Fruit fly (Drosophila melanogaster) whole organism, prepupa: ENCODE data around the gene eIF1.

ENCODE experiments used
- Blimp-1 ChIP-seq: fragments of 200-800 bp; sonication (Bioruptor generic); optimal IDR thresholded peaks from 3 replicates; lab custom pipeline; 2017; ENCODE audit warnings: missing biosample characterization, missing genetic modification characterization, mild to moderate bottlenecking, moderate library complexity, missing genetic modification reagents
- CG10631 ChIP-seq: fragments of 200-800 bp; sonication (Bioruptor generic); optimal IDR thresholded peaks from 2 replicates; lab custom pipeline; 2016; ENCODE audit warnings: missing biosample characterization, missing genetic modification characterization
- CG11294 ChIP-seq: fragments of 200-800 bp; sonication (Bioruptor generic); IDR thresholded peaks from 2 replicates; pipeline ENCODE4 v1.3.6; 2022; ENCODE audit warnings: missing biosample characterization, missing genetic modification characterization
- CG11762 ChIP-seq: fragments of 200-800 bp; sonication (Bioruptor generic); optimal IDR thresholded peaks from 3 replicates; lab custom pipeline; 2016; ENCODE audit warnings: missing biosample characterization, missing genetic modification characterization; ENCODE audit not compliant: insufficient read depth
- CG11902 ChIP-seq: fragments of 200-800 bp; sonication (Bioruptor generic); optimal IDR thresholded peaks from 3 replicates; lab custom pipeline; 2016; ENCODE audit warnings: missing biosample characterization, missing genetic modification characterization
- CG15336 ChIP-seq: fragments of 200-800 bp; sonication (Bioruptor generic); IDR thresholded peaks from 2 replicates; pipeline ENCODE4 v1.3.6; 2022; ENCODE audit warnings: missing biosample characterization, missing genetic modification characterization
- CG1621 ChIP-seq: fragments of 200-800 bp; sonication (Bioruptor generic); optimal IDR thresholded peaks from 3 replicates; lab custom pipeline; 2018; ENCODE audit warnings: missing biosample characterization, mild to moderate bottlenecking, missing genetic modification characterization
- CG16779 ChIP-seq: fragments of 200-800 bp; sonication (Bioruptor generic); optimal IDR thresholded peaks from 3 replicates; lab custom pipeline; 2017; ENCODE audit warnings: missing biosample characterization, mild to moderate bottlenecking, missing genetic modification characterization
- CG3032 ChIP-seq: fragments of 200-800 bp; optimal IDR thresholded peaks from 2 replicates; lab custom pipeline; 2019; ENCODE audit warnings: missing biosample characterization, mild to moderate bottlenecking, missing genetic modification characterization, moderate library complexity
- CG31627 ChIP-seq: fragments of 200-800 bp; sonication (Bioruptor generic); optimal IDR thresholded peaks from 3 replicates; lab custom pipeline; 2016; ENCODE audit warnings: missing biosample characterization, missing genetic modification characterization
- CG34406 ChIP-seq: fragments of 200-800 bp; sonication (Bioruptor generic); optimal IDR thresholded peaks from 3 replicates; lab custom pipeline; 2016; ENCODE audit warnings: missing biosample characterization, missing genetic modification characterization
- CG3919 ChIP-seq: fragments of 200-800 bp; sonication (Bioruptor generic); optimal IDR thresholded peaks from 3 replicates; lab custom pipeline; 2016; ENCODE audit warnings: missing biosample characterization, missing genetic modification characterization
- CG4318 ChIP-seq: fragments of 200-800 bp; sonication (Bioruptor generic); optimal IDR thresholded peaks from 3 replicates; lab custom pipeline; 2017; ENCODE audit warnings: missing biosample characterization, mild to moderate bottlenecking, missing genetic modification characterization
- CG6163 ChIP-seq: fragments of 200-800 bp; sonication (Bioruptor generic); IDR thresholded peaks from 3 replicates; pipeline ENCODE4 v1.3.6; 2022; ENCODE audit warnings: missing biosample characterization, missing genetic modification characterization
- CG6792 ChIP-seq: fragments of 200-800 bp; sonication (Bioruptor generic); optimal IDR thresholded peaks from 3 replicates; lab custom pipeline; 2016; ENCODE audit warnings: missing biosample characterization, missing genetic modification characterization
- CG7368 ChIP-seq: fragments of 200-800 bp; sonication (Bioruptor generic); optimal IDR thresholded peaks from 3 replicates; lab custom pipeline; 2016; ENCODE audit warnings: missing biosample characterization, missing genetic modification characterization
- CG8119 ChIP-seq: fragments of 200-800 bp; sonication (Bioruptor generic); IDR thresholded peaks from 3 replicates; pipeline ENCODE4 v1.3.6; 2022; ENCODE audit warnings: missing biosample characterization, missing genetic modification characterization
- CG8319 ChIP-seq: fragments of 200-800 bp; sonication (Bioruptor generic); optimal IDR thresholded peaks from 3 replicates; lab custom pipeline; 2016; ENCODE audit warnings: missing biosample characterization, missing genetic modification characterization
- CG8632 ChIP-seq: fragments of 200-800 bp; sonication (Bioruptor generic); optimal IDR thresholded peaks from 3 replicates; lab custom pipeline; 2016; ENCODE audit warnings: missing biosample characterization, missing genetic modification characterization
- CG9139 ChIP-seq: fragments of 200-800 bp; sonication (Bioruptor generic); optimal IDR thresholded peaks from 3 replicates; lab custom pipeline; 2017; ENCODE audit warnings: missing biosample characterization, mild to moderate bottlenecking, missing genetic modification characterization
- Eip75B ChIP-seq: fragments of 200-800 bp; sonication (Bioruptor generic); optimal IDR thresholded peaks from 3 replicates; lab custom pipeline; 2016; ENCODE audit warnings: missing biosample characterization, missing genetic modification characterization
- Eip78C ChIP-seq: fragments of 200-800 bp; sonication (Bioruptor generic); peaks from one replicate; lab custom pipeline; 2016; ENCODE audit warnings: missing biosample characterization, missing genetic modification characterization
- Eip93F ChIP-seq: fragments of 200-800 bp; sonication (Bioruptor generic); optimal IDR thresholded peaks from 2 replicates; lab custom pipeline; 2016; ENCODE audit warnings: missing biosample characterization, mild to moderate bottlenecking, missing genetic modification characterization
- Ets21C ChIP-seq: fragments of 200-800 bp; sonication (Bioruptor generic); optimal IDR thresholded peaks from 3 replicates; lab custom pipeline; 2016; ENCODE audit warnings: missing biosample characterization, missing genetic modification characterization
- Ets96B ChIP-seq: fragments of 200-800 bp; optimal IDR thresholded peaks from 2 replicates; lab custom pipeline; 2019; ENCODE audit warnings: missing biosample characterization, mild to moderate bottlenecking, missing genetic modification characterization, moderate library complexity
- Gug ChIP-seq: fragments of 200-800 bp; sonication (Bioruptor generic); IDR thresholded peaks from 2 replicates; pipeline ENCODE4 v1.3.6; 2022; ENCODE audit warnings: missing biosample characterization, missing genetic modification characterization
- Hr38 ChIP-seq: sonication (Bioruptor generic); optimal IDR thresholded peaks from 2 replicates; lab custom pipeline; 2016; ENCODE audit warnings: missing biosample characterization, missing genetic modification characterization
- Hr4 ChIP-seq: fragments of 200-800 bp; sonication (Bioruptor generic); optimal IDR thresholded peaks from 3 replicates; lab custom pipeline; 2016; ENCODE audit warnings: missing biosample characterization, missing genetic modification characterization
- Lpt ChIP-seq: fragments of 200-800 bp; sonication (Bioruptor generic); optimal IDR thresholded peaks from 3 replicates; lab custom pipeline; 2016; ENCODE audit warnings: missing biosample characterization, missing genetic modification characterization
- Met ChIP-seq: fragments of 200-800 bp; sonication (Bioruptor generic); optimal IDR thresholded peaks from 3 replicates; lab custom pipeline; 2016; ENCODE audit warnings: missing biosample characterization, missing genetic modification characterization
- OdsH ChIP-seq: fragments of 200-800 bp; sonication (Bioruptor generic); optimal IDR thresholded peaks from 3 replicates; lab custom pipeline; 2016; ENCODE audit warnings: missing biosample characterization, missing genetic modification characterization
- Smox ChIP-seq: fragments of 200-800 bp; sonication (Bioruptor generic); optimal IDR thresholded peaks from 3 replicates; lab custom pipeline; 2016; ENCODE audit warnings: missing biosample characterization, missing genetic modification characterization
- Sox102F ChIP-seq: fragments of 200-800 bp; sonication (Bioruptor generic); optimal IDR thresholded peaks from 2 replicates; lab custom pipeline; 2016; ENCODE audit warnings: missing biosample characterization, mild to moderate bottlenecking, missing genetic modification characterization
- Sox14 ChIP-seq: fragments of 200-800 bp; sonication (Bioruptor generic); optimal IDR thresholded peaks from 3 replicates; lab custom pipeline; 2016; ENCODE audit warnings: missing biosample characterization, missing genetic modification characterization
- Sox15 ChIP-seq: fragments of 200-800 bp; sonication (Bioruptor generic); optimal IDR thresholded peaks from 3 replicates; lab custom pipeline; 2016; ENCODE audit warnings: missing biosample characterization, missing genetic modification characterization
- achi ChIP-seq: fragments of 200-800 bp; sonication (Bioruptor generic); optimal IDR thresholded peaks from 3 replicates; lab custom pipeline; 2016; ENCODE audit warnings: missing biosample characterization, missing genetic modification characterization
- acj6 ChIP-seq: fragments of 200-800 bp; sonication (Bioruptor generic); optimal IDR thresholded peaks from 3 replicates; lab custom pipeline; 2016; ENCODE audit warnings: missing biosample characterization, missing genetic modification characterization
- cyc ChIP-seq: fragments of 200-800 bp; sonication (Bioruptor generic); optimal IDR thresholded peaks from 3 replicates; lab custom pipeline; 2016; ENCODE audit warnings: missing biosample characterization, missing genetic modification characterization
- dac ChIP-seq: fragments of 200-800 bp; sonication (Bioruptor generic); optimal IDR thresholded peaks from 2 replicates; lab custom pipeline; 2017; ENCODE audit warnings: missing biosample characterization, mild to moderate bottlenecking, missing genetic modification characterization
- eg ChIP-seq: fragments of 200-800 bp; sonication (Bioruptor generic); IDR thresholded peaks from 3 replicates; pipeline ENCODE4 v1.3.6; 2022; ENCODE audit warnings: missing biosample characterization, missing genetic modification characterization
- esn ChIP-seq: fragments of 200-800 bp; sonication (Bioruptor generic); optimal IDR thresholded peaks from 2 replicates; lab custom pipeline; 2016; ENCODE audit warnings: missing biosample characterization, mild to moderate bottlenecking, missing genetic modification characterization, moderate library complexity
- fd59A ChIP-seq: fragments of 200-800 bp; sonication (Bioruptor generic); optimal IDR thresholded peaks from 2 replicates; lab custom pipeline; 2017; ENCODE audit warnings: missing biosample characterization, mild to moderate bottlenecking, missing genetic modification characterization, missing genetic modification reagents
- fd85E ChIP-seq: fragments of 200-800 bp; sonication (Bioruptor generic); optimal IDR thresholded peaks from 3 replicates; lab custom pipeline; 2016; ENCODE audit warnings: missing biosample characterization, missing genetic modification characterization
- fkh ChIP-seq: fragments of 200-800 bp; sonication (Bioruptor generic); optimal IDR thresholded peaks from 3 replicates; lab custom pipeline; 2017; ENCODE audit warnings: missing biosample characterization, mild to moderate bottlenecking, missing genetic modification characterization, moderate library complexity
- lz ChIP-seq: fragments of 200-800 bp; sonication (Bioruptor generic); optimal IDR thresholded peaks from 3 replicates; lab custom pipeline; 2016; ENCODE audit warnings: missing biosample characterization, missing genetic modification characterization
- pdm3 ChIP-seq: fragments of 200-800 bp; sonication (Bioruptor generic); optimal IDR thresholded peaks from 3 replicates; lab custom pipeline; 2016; ENCODE audit warnings: missing biosample characterization, missing genetic modification characterization
- salr ChIP-seq, 2 experiments: fragments of 200-800 bp; sonication (Bioruptor generic); optimal IDR thresholded peaks; 3 replicates each; lab custom pipeline; 2016 to 2018; ENCODE audit warnings: missing biosample characterization in 2 of 2, missing genetic modification characterization in 2 of 2, mild to moderate bottlenecking in 1 of 2
- spab ChIP-seq: fragments of 200-800 bp; sonication (Bioruptor generic); optimal IDR thresholded peaks from 2 replicates; lab custom pipeline; 2017; ENCODE audit warnings: missing biosample characterization, mild to moderate bottlenecking, missing genetic modification characterization, missing genetic modification reagents
- ss ChIP-seq, 2 experiments: fragments of 200-800 bp; sonication (Bioruptor generic); optimal IDR thresholded peaks; 2 replicates in 1 of 2; 3 replicates in 1 of 2; lab custom pipeline; 2017 to 2018; ENCODE audit warnings: mild to moderate bottlenecking in 2 of 2, missing biosample characterization in 2 of 2, missing genetic modification characterization in 2 of 2, moderate library complexity in 1 of 2
- svp ChIP-seq: fragments of 200-800 bp; sonication (Bioruptor generic); peaks from one replicate; lab custom pipeline; 2016; ENCODE audit warnings: missing biosample characterization, missing genetic modification characterization
- topi ChIP-seq: fragments of 200-800 bp; sonication (Bioruptor generic); optimal IDR thresholded peaks from 3 replicates; lab custom pipeline; 2016; ENCODE audit warnings: missing biosample characterization, missing genetic modification characterization
- vri ChIP-seq: fragments of 200-800 bp; sonication (Bioruptor generic); optimal IDR thresholded peaks from 3 replicates; lab custom pipeline; 2016; ENCODE audit warnings: missing biosample characterization, mild to moderate bottlenecking, missing genetic modification characterization

The eIF1 gene

DNA sequence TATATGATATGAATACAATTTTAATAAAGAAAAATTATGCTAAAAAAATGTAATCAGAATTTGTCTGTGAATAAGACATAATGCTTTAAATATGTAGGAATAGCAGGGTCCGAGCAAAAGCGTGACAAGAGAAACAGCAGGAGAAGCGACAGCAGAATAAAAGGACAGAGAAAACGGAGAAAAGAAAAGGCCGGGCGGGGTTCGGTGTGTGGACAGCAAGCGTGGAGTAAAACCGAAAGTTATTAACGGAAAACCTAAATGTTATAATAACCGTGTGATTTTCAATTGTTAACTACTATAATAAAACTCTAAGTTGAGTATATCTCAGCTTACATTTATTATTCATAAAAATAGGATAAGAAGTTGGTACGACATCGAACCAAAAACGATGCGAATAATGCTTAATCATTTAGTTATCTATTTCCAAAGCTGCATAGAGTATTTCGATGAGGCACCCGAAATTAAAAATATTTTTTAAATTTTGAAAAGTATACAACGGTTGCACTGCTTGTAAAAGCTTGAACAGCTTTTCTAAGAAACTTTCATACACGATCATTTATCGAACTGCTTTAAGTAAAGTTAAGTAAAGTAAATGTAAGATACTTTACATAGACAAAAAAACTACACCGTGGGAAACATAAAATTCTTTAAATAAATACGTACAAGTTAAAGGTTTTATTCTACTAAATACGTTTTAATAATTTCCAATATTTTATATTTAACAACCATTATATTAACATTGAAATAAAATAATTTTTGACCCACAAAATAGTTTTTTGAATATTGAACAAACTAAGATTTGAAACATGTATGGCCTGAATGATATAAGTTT lies 28.7 kb downstream of the eIF1 start:
- TF ChIP-seq CG11902, result no peak
- no peak for TF ChIP-seq spab
- no peak for TF ChIP-seq Sox102F
- no peak for TF ChIP-seq salr (GFP tag; optimal IDR thresholded peaks at IDR 0.05; lab: Kevin White, UChicago)
- TF ChIP-seq OdsH (GFP tag; lab: Kevin White, UChicago), result no peak
- TF ChIP-seq CG10631 (GFP tag; lab: Kevin White, UChicago), result no peak
- no peak for TF ChIP-seq CG6792
- TF ChIP-seq svp, result peak; percentile 75
- TF ChIP-seq Sox14 (GFP tag; lab: Kevin White, UChicago), result no peak
- TF ChIP-seq vri, result peak; percentile 39
- TF ChIP-seq Met (GFP tag; lab: Kevin White, UChicago), result no peak
- no peak for TF ChIP-seq fd85E (GFP tag; lab: Kevin White, UChicago)
- TF ChIP-seq Hr4 (GFP tag; lab: Kevin White, UChicago), result no peak
- no peak for TF ChIP-seq CG7368 (GFP tag; lab: Kevin White, UChicago)
- no peak for TF ChIP-seq CG9139
- TF ChIP-seq topi (GFP tag; lab: Kevin White, UChicago), result no peak
- TF ChIP-seq CG3919 (GFP tag; lab: Kevin White, UChicago), result no peak
- TF ChIP-seq acj6 (GFP tag; lab: Kevin White, UChicago), result no peak
- TF ChIP-seq Gug (GFP tag; lab: Robert Waterston, UW), result no peak
- TF ChIP-seq lz (GFP tag; lab: Kevin White, UChicago), result no peak
- no peak for TF ChIP-seq fd59A (GFP tag; lab: Kevin White, UChicago)
- no peak for TF ChIP-seq Ets96B (tag; lab: Kevin White, UChicago)
- TF ChIP-seq Smox (GFP tag; lab: Kevin White, UChicago), result no peak
- no peak for TF ChIP-seq CG8319 (GFP tag; lab: Kevin White, UChicago)
- no peak for TF ChIP-seq CG4318 (GFP tag; lab: Kevin White, UChicago)
- TF ChIP-seq cyc (GFP tag; lab: Kevin White, UChicago), result no peak
- TF ChIP-seq achi (GFP tag; lab: Kevin White, UChicago), result no peak
- TF ChIP-seq fkh (GFP tag; lab: Kevin White, UChicago), result no peak
- no peak for TF ChIP-seq pdm3
- TF ChIP-seq Lpt (GFP tag; lab: Kevin White, UChicago), result no peak
- no peak for TF ChIP-seq CG1621 (tag; lab: Kevin White, UChicago)
- peak; percentile 67; the same call in 2 of the 3 replicates for TF ChIP-seq eg (GFP tag; lab: Robert Waterston, UW)
- no peak for TF ChIP-seq Eip93F (GFP tag; lab: Kevin White, UChicago)
- no peak for TF ChIP-seq CG3032
- TF ChIP-seq Eip78C (GFP tag; lab: Kevin White, UChicago), result peak; percentile 55
- TF ChIP-seq CG11762, result no peak
- TF ChIP-seq CG34406 (GFP tag; lab: Kevin White, UChicago), result no peak
- TF ChIP-seq esn (GFP tag; lab: Kevin White, UChicago), result no peak
- TF ChIP-seq Hr38 (GFP tag; lab: Kevin White, UChicago), result no peak
- TF ChIP-seq ss (GFP tag; optimal IDR thresholded peaks at IDR 0.05; lab: Kevin White, UChicago), result no peak
- TF ChIP-seq CG16779, result no peak
- TF ChIP-seq CG8119 (GFP tag; lab: Robert Waterston, UW), result peak; percentile 37; the same call in 1 of the 3 replicates
- no peak for TF ChIP-seq Sox15 (GFP tag; lab: Kevin White, UChicago)
- no peak for TF ChIP-seq Eip75B (GFP tag; lab: Kevin White, UChicago)
- no peak for TF ChIP-seq CG8632 (GFP tag; lab: Kevin White, UChicago)
- peak; percentile 65 for TF ChIP-seq CG15336 (GFP tag; lab: Robert Waterston, UW)
- TF ChIP-seq Blimp-1 (GFP tag; lab: Kevin White, UChicago), result peak; percentile 64
- TF ChIP-seq CG31627 (GFP tag; lab: Kevin White, UChicago), result no peak
- no peak for TF ChIP-seq CG6163 (GFP tag; lab: Robert Waterston, UW)
- TF ChIP-seq Ets21C (GFP tag; lab: Kevin White, UChicago), result no peak
- TF ChIP-seq CG11294 (GFP tag; lab: Robert Waterston, UW), result no peak
- no peak for TF ChIP-seq dac (GFP tag; lab: Kevin White, UChicago)
